Worm (Caenorhabditis elegans) whole organism, midembryonic: ENCODE results near the gene dpf-5.

ENCODE experiments used
- T22C8.4 ChIP-seq: fragments of 200-800 bp; sonication (Bioruptor generic); IDR thresholded peaks from 2 replicates; pipeline ENCODE4 v1.3.6; 2022; ENCODE audit warnings: missing genetic modification characterization, missing compliant biosample characterization
- cog-1 ChIP-seq: sonication (generic microtip); optimal IDR thresholded peaks from 2 replicates; lab custom pipeline; 2016; ENCODE audit warnings: missing genetic modification characterization, missing compliant biosample characterization
- flt-1 ChIP-seq: fragments of 200-800 bp; sonication (Bioruptor generic); IDR thresholded peaks from 2 replicates; pipeline ENCODE4 v1.3.6; 2022; ENCODE audit warnings: missing genetic modification characterization, missing compliant biosample characterization
- klf-2 ChIP-seq: fragments of 200-800 bp; sonication (Bioruptor generic); conservative IDR thresholded peaks from 2 replicates; pipeline ENCODE4 v1.3.6; 2022; ENCODE audit warnings: missing genetic modification reagents, missing genetic modification characterization, missing compliant biosample characterization
- med-1 ChIP-seq: sonication (generic microtip); optimal IDR thresholded peaks from 2 replicates; lab custom pipeline; 2017; ENCODE audit warnings: missing genetic modification characterization, mild to moderate bottlenecking, missing compliant biosample characterization, antibody characterized with exemption, missing genetic modification reagents; ENCODE audit not compliant: insufficient read depth
- ref-1 ChIP-seq: fragments of 200-800 bp; sonication (Bioruptor generic); conservative IDR thresholded peaks from 2 replicates; pipeline ENCODE4 v1.3.6; 2022; ENCODE audit warnings: missing genetic modification reagents, missing genetic modification characterization, missing compliant biosample characterization
- tab-1 ChIP-seq: fragments of 200-800 bp; sonication (Bioruptor generic); IDR thresholded peaks from 2 replicates; pipeline ENCODE4 v1.3.6; 2022; ENCODE audit warnings: missing genetic modification characterization, missing compliant biosample characterization
- ztf-23 ChIP-seq: fragments of 200-800 bp; sonication (Bioruptor generic); IDR thresholded peaks from 2 replicates; pipeline ENCODE4 v1.3.6; 2022; ENCODE audit warnings: missing genetic modification reagents, missing genetic modification characterization, missing compliant biosample characterization
- ztf-29 ChIP-seq: fragments of 200-800 bp; sonication (Bioruptor generic); IDR thresholded peaks from 2 replicates; pipeline ENCODE4 v1.3.6; 2022; ENCODE audit warnings: missing genetic modification reagents, missing genetic modification characterization, missing compliant biosample characterization

Gene dpf-5

DNA sequence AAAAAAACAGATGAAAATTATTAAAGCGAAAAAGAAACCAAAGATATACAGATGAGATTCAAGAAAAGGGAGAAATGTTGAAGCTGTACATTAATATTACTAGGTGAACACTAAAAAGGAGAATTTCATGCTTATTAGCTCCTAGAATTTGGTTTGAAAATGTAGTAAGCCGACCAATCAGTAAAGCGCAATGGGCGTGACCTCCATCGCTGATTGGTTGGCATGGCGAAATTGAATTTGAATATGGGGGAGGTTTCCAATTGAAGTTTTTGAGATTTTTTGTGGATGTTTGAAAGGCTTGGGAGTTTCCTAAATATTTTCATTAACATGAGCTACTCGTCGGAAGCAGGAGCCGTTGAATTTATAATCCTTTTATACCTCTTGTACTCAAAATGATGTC, 29.9 kb downstream of the dpf-5 start:
- TF ChIP-seq med-1 (GFP tag; lab: Kevin White, UChicago) (no peak), cog-1 (tag; lab: Kevin White, UChicago) (no peak), ztf-23 (GFP tag; lab: Robert Waterston, UW) (no peak), T22C8.4 (GFP tag; lab: Robert Waterston, UW) (no peak), klf-2 (GFP tag; lab: Robert Waterston, UW) (no peak), flt-1 (GFP tag; lab: Robert Waterston, UW) (no peak)

ce11 chrIV:4776001-4776400, 30.4 kb downstream of the dpf-5 start, which contains the start of gene R11E3.19:
Gene R11E3.19, minus strand, starts transcription at chrIV:4776101.
- TF ChIP-seq tab-1 (GFP tag; lab: Robert Waterston, UW) (no peak), cog-1 (tag; lab: Kevin White, UChicago) (no peak), klf-2 (GFP tag; lab: Robert Waterston, UW) (no peak), flt-1 (GFP tag; lab: Robert Waterston, UW) (no peak), ztf-29 (no peak)

- TF ChIP-seq ztf-23 (GFP tag; lab: Robert Waterston, UW) (no peak), ztf-29 (no peak), ref-1 (GFP tag; lab: Robert Waterston, UW) (no peak), klf-2 (GFP tag; lab: Robert Waterston, UW) (no peak), med-1 (GFP tag; lab: Kevin White, UChicago) (no peak), tab-1 (GFP tag; lab: Robert Waterston, UW) (no peak), flt-1 (GFP tag; lab: Robert Waterston, UW) (no peak), T22C8.4 (GFP tag; lab: Robert Waterston, UW) (no peak), cog-1 (tag; lab: Kevin White, UChicago) (no peak)
Observed at ce11 chrIV:4771792-4772191, 34.6 kb downstream of the dpf-5 start, which contains the start of gene R11E3.2. Gene R11E3.2, plus strand, starts transcription at chrIV:4772092.

DNA sequence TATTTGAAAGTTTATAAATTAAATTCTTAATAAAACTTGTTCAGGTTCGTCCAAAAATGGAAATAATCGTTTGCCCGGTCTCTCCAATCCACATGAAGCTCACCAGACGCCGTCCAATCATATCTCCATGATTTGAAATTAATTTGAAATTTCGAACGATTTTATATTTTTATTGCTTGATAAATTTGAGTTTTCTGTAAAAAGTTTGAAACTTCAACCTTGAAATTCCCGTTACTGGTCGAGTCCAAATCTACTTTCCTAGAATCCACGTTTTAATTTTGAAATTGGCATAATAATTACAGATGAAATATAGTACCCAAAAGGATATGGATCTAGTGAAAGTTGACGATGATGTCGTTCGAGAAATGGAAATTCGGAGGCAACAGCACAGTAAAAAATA, 42.0 kb downstream of the dpf-5 start, which contains the start of gene npp-26:
npp-26 (plus strand) TSS at position 301 of the 400 bp plus-strand sequence.
- TF ChIP-seq med-1 (GFP tag; lab: Kevin White, UChicago): no peak
- no peak for TF ChIP-seq cog-1 (tag; lab: Kevin White, UChicago)

DNA sequence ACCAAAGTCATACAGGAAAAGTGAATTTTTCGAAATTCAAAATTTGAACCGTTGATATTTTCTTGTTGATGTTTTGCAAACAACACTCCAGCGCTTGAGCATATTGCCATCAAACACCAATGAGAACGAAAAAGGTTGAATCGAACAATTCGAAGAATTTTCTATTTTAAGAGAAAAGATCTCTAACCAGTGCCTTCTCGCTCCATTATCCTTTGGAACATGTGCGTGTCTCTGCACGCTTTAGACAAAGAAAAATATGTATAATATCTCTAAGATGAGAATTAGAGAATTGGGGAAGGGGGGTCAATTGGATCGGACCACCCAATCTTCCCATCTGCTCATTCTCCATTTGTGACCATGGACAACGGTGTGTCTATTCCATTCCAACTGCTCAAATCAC, 42.5 kb downstream of the dpf-5 start, which contains the start of gene Y17G9B.2:
Y17G9B.2 (plus strand) TSS at position 301 of the 400 bp plus-strand sequence.
- TF ChIP-seq tab-1 (GFP tag; lab: Robert Waterston, UW) (no peak), flt-1 (GFP tag; lab: Robert Waterston, UW) (no peak), klf-2 (GFP tag; lab: Robert Waterston, UW) (no peak), cog-1 (tag; lab: Kevin White, UChicago) (no peak), med-1 (GFP tag; lab: Kevin White, UChicago) (no peak), ztf-29 (no peak), ztf-23 (GFP tag; lab: Robert Waterston, UW) (no peak), ref-1 (GFP tag; lab: Robert Waterston, UW) (no peak), T22C8.4 (GFP tag; lab: Robert Waterston, UW) (no peak)

ce11 chrIV:4760378-4761084, 45.9 kb downstream of the dpf-5 start, which contains the start of the genes memi-1 and cyp-31A3:
Gene memi-1, minus strand, starts transcription at chrIV:4760428.
Gene cyp-31A3, plus strand, starts transcription at chrIV:4761049.
- no peak for TF ChIP-seq med-1 (GFP tag; lab: Kevin White, UChicago)
- no peak for TF ChIP-seq ref-1 (GFP tag; lab: Robert Waterston, UW)
- TF ChIP-seq ztf-29: no peak
- TF ChIP-seq ztf-23 (GFP tag; lab: Robert Waterston, UW): no peak
- TF ChIP-seq cog-1 (tag; lab: Kevin White, UChicago): no peak
- no peak for TF ChIP-seq T22C8.4 (GFP tag; lab: Robert Waterston, UW)
- TF ChIP-seq flt-1 (GFP tag; lab: Robert Waterston, UW): no peak
- TF ChIP-seq klf-2 (GFP tag; lab: Robert Waterston, UW): no peak
- TF ChIP-seq tab-1 (GFP tag; lab: Robert Waterston, UW): no peak

ce11 chrIV:4758659-4759058, 47.7 kb downstream of the dpf-5 start, which contains the start of gene Y17G9B.8:
Gene Y17G9B.8, minus strand, starts transcription at chrIV:4758840.
- TF ChIP-seq T22C8.4 (GFP tag; lab: Robert Waterston, UW) (no peak), cog-1 (tag; lab: Kevin White, UChicago) (no peak), flt-1 (GFP tag; lab: Robert Waterston, UW) (no peak)

- TF ChIP-seq ztf-29: no peak
- no peak for TF ChIP-seq tab-1 (GFP tag; lab: Robert Waterston, UW)
Observed at ce11 chrIV:4755929-4756655, 50.3 kb downstream of the dpf-5 start, which contains the start of the genes fbxb-77 and Y17G9B.11. Gene fbxb-77, minus strand, starts transcription at chrIV:4756157. Gene Y17G9B.11, plus strand, starts transcription at chrIV:4756605.
